Fruit fly (Drosophila melanogaster) whole organism, prepupa: ENCODE data around the gene Rpt6.
A peak's percentile ranks its signal among the peaks of the same experiment; 100 is the strongest.

Source experiments
- CG10631 ChIP-seq: fragments of 200-800 bp; sonication (Bioruptor generic); optimal IDR thresholded peaks from 2 replicates; lab custom pipeline; 2016; ENCODE audit warnings: missing biosample characterization, missing genetic modification characterization
- CG10669 ChIP-seq: fragments of 200-800 bp; sonication (Bioruptor generic); optimal IDR thresholded peaks from 3 replicates; lab custom pipeline; 2018; ENCODE audit warnings: missing biosample characterization, mild to moderate bottlenecking, missing genetic modification characterization, moderate library complexity
- CG11294 ChIP-seq: fragments of 200-800 bp; sonication (Bioruptor generic); IDR thresholded peaks from 2 replicates; pipeline ENCODE4 v1.3.6; 2022; ENCODE audit warnings: missing biosample characterization, missing genetic modification characterization
- CG11902 ChIP-seq: fragments of 200-800 bp; sonication (Bioruptor generic); optimal IDR thresholded peaks from 3 replicates; lab custom pipeline; 2016; ENCODE audit warnings: missing biosample characterization, missing genetic modification characterization
- CG15336 ChIP-seq: fragments of 200-800 bp; sonication (Bioruptor generic); IDR thresholded peaks from 2 replicates; pipeline ENCODE4 v1.3.6; 2022; ENCODE audit warnings: missing biosample characterization, missing genetic modification characterization
- CG16779 ChIP-seq: fragments of 200-800 bp; sonication (Bioruptor generic); optimal IDR thresholded peaks from 3 replicates; lab custom pipeline; 2017; ENCODE audit warnings: missing biosample characterization, mild to moderate bottlenecking, missing genetic modification characterization
- CG31627 ChIP-seq: fragments of 200-800 bp; sonication (Bioruptor generic); optimal IDR thresholded peaks from 3 replicates; lab custom pipeline; 2016; ENCODE audit warnings: missing biosample characterization, missing genetic modification characterization
- CG32006 ChIP-seq: fragments of 200-800 bp; sonication (Bioruptor generic); optimal IDR thresholded peaks from 3 replicates; lab custom pipeline; 2017; ENCODE audit warnings: missing biosample characterization, mild to moderate bottlenecking, missing genetic modification characterization
- CG34406 ChIP-seq: fragments of 200-800 bp; sonication (Bioruptor generic); optimal IDR thresholded peaks from 3 replicates; lab custom pipeline; 2016; ENCODE audit warnings: missing biosample characterization, missing genetic modification characterization
- CG4318 ChIP-seq: fragments of 200-800 bp; sonication (Bioruptor generic); optimal IDR thresholded peaks from 3 replicates; lab custom pipeline; 2017; ENCODE audit warnings: missing biosample characterization, mild to moderate bottlenecking, missing genetic modification characterization
- CG6792 ChIP-seq: fragments of 200-800 bp; sonication (Bioruptor generic); optimal IDR thresholded peaks from 3 replicates; lab custom pipeline; 2016; ENCODE audit warnings: missing biosample characterization, missing genetic modification characterization
- CG6854 ChIP-seq: fragments of 200-800 bp; sonication (Bioruptor generic); optimal IDR thresholded peaks from 2 replicates; lab custom pipeline; 2017; ENCODE audit warnings: missing biosample characterization, mild to moderate bottlenecking, missing genetic modification characterization
- CG7368 ChIP-seq: fragments of 200-800 bp; sonication (Bioruptor generic); optimal IDR thresholded peaks from 3 replicates; lab custom pipeline; 2016; ENCODE audit warnings: missing biosample characterization, missing genetic modification characterization
- CG8319 ChIP-seq: fragments of 200-800 bp; sonication (Bioruptor generic); optimal IDR thresholded peaks from 3 replicates; lab custom pipeline; 2016; ENCODE audit warnings: missing biosample characterization, missing genetic modification characterization
- CG8632 ChIP-seq: fragments of 200-800 bp; sonication (Bioruptor generic); optimal IDR thresholded peaks from 3 replicates; lab custom pipeline; 2016; ENCODE audit warnings: missing biosample characterization, missing genetic modification characterization
- CG9139 ChIP-seq: fragments of 200-800 bp; sonication (Bioruptor generic); optimal IDR thresholded peaks from 3 replicates; lab custom pipeline; 2017; ENCODE audit warnings: missing biosample characterization, mild to moderate bottlenecking, missing genetic modification characterization
- Eip75B ChIP-seq: fragments of 200-800 bp; sonication (Bioruptor generic); optimal IDR thresholded peaks from 3 replicates; lab custom pipeline; 2016; ENCODE audit warnings: missing biosample characterization, missing genetic modification characterization
- Eip93F ChIP-seq: fragments of 200-800 bp; sonication (Bioruptor generic); optimal IDR thresholded peaks from 2 replicates; lab custom pipeline; 2016; ENCODE audit warnings: missing biosample characterization, mild to moderate bottlenecking, missing genetic modification characterization
- Ets21C ChIP-seq: fragments of 200-800 bp; sonication (Bioruptor generic); optimal IDR thresholded peaks from 3 replicates; lab custom pipeline; 2016; ENCODE audit warnings: missing biosample characterization, missing genetic modification characterization
- Ets96B ChIP-seq: fragments of 200-800 bp; optimal IDR thresholded peaks from 2 replicates; lab custom pipeline; 2019; ENCODE audit warnings: missing biosample characterization, mild to moderate bottlenecking, missing genetic modification characterization, moderate library complexity
- Hr38 ChIP-seq: sonication (Bioruptor generic); optimal IDR thresholded peaks from 2 replicates; lab custom pipeline; 2016; ENCODE audit warnings: missing biosample characterization, missing genetic modification characterization
- Hr39 ChIP-seq: fragments of 200-800 bp; sonication (Bioruptor generic); optimal IDR thresholded peaks from 2 replicates; lab custom pipeline; 2016; ENCODE audit warnings: missing biosample characterization, missing genetic modification characterization
- OdsH ChIP-seq: fragments of 200-800 bp; sonication (Bioruptor generic); optimal IDR thresholded peaks from 3 replicates; lab custom pipeline; 2016; ENCODE audit warnings: missing biosample characterization, missing genetic modification characterization
- Sox14 ChIP-seq: fragments of 200-800 bp; sonication (Bioruptor generic); optimal IDR thresholded peaks from 3 replicates; lab custom pipeline; 2016; ENCODE audit warnings: missing biosample characterization, missing genetic modification characterization
- achi ChIP-seq: fragments of 200-800 bp; sonication (Bioruptor generic); optimal IDR thresholded peaks from 3 replicates; lab custom pipeline; 2016; ENCODE audit warnings: missing biosample characterization, missing genetic modification characterization
- acj6 ChIP-seq: fragments of 200-800 bp; sonication (Bioruptor generic); optimal IDR thresholded peaks from 3 replicates; lab custom pipeline; 2016; ENCODE audit warnings: missing biosample characterization, missing genetic modification characterization
- cyc ChIP-seq: fragments of 200-800 bp; sonication (Bioruptor generic); optimal IDR thresholded peaks from 3 replicates; lab custom pipeline; 2016; ENCODE audit warnings: missing biosample characterization, missing genetic modification characterization
- dsx ChIP-seq: fragments of 200-800 bp; optimal IDR thresholded peaks from 3 replicates; lab custom pipeline; 2019; ENCODE audit warnings: missing biosample characterization, mild to moderate bottlenecking, missing genetic modification characterization, moderate library complexity; ENCODE audit not compliant: poor library complexity, severe bottlenecking
- fd59A ChIP-seq: fragments of 200-800 bp; sonication (Bioruptor generic); optimal IDR thresholded peaks from 2 replicates; lab custom pipeline; 2017; ENCODE audit warnings: missing biosample characterization, mild to moderate bottlenecking, missing genetic modification characterization, missing genetic modification reagents
- fkh ChIP-seq: fragments of 200-800 bp; sonication (Bioruptor generic); optimal IDR thresholded peaks from 3 replicates; lab custom pipeline; 2017; ENCODE audit warnings: missing biosample characterization, mild to moderate bottlenecking, missing genetic modification characterization, moderate library complexity
- net ChIP-seq: fragments of 200-800 bp; sonication (Bioruptor generic); optimal IDR thresholded peaks from 3 replicates; lab custom pipeline; 2016; ENCODE audit warnings: missing biosample characterization, missing genetic modification characterization
- salr ChIP-seq, 2 experiments: fragments of 200-800 bp; sonication (Bioruptor generic); optimal IDR thresholded peaks; 3 replicates each; lab custom pipeline; 2016 to 2018; ENCODE audit warnings: missing biosample characterization in 2 of 2, missing genetic modification characterization in 2 of 2, mild to moderate bottlenecking in 1 of 2
- spab ChIP-seq: fragments of 200-800 bp; sonication (Bioruptor generic); optimal IDR thresholded peaks from 2 replicates; lab custom pipeline; 2017; ENCODE audit warnings: missing biosample characterization, mild to moderate bottlenecking, missing genetic modification characterization, missing genetic modification reagents
- svp ChIP-seq: fragments of 200-800 bp; sonication (Bioruptor generic); peaks from one replicate; lab custom pipeline; 2016; ENCODE audit warnings: missing biosample characterization, missing genetic modification characterization
- topi ChIP-seq: fragments of 200-800 bp; sonication (Bioruptor generic); optimal IDR thresholded peaks from 3 replicates; lab custom pipeline; 2016; ENCODE audit warnings: missing biosample characterization, missing genetic modification characterization
- vri ChIP-seq: fragments of 200-800 bp; sonication (Bioruptor generic); optimal IDR thresholded peaks from 3 replicates; lab custom pipeline; 2016; ENCODE audit warnings: missing biosample characterization, mild to moderate bottlenecking, missing genetic modification characterization

Rpt6 gene

DNA sequence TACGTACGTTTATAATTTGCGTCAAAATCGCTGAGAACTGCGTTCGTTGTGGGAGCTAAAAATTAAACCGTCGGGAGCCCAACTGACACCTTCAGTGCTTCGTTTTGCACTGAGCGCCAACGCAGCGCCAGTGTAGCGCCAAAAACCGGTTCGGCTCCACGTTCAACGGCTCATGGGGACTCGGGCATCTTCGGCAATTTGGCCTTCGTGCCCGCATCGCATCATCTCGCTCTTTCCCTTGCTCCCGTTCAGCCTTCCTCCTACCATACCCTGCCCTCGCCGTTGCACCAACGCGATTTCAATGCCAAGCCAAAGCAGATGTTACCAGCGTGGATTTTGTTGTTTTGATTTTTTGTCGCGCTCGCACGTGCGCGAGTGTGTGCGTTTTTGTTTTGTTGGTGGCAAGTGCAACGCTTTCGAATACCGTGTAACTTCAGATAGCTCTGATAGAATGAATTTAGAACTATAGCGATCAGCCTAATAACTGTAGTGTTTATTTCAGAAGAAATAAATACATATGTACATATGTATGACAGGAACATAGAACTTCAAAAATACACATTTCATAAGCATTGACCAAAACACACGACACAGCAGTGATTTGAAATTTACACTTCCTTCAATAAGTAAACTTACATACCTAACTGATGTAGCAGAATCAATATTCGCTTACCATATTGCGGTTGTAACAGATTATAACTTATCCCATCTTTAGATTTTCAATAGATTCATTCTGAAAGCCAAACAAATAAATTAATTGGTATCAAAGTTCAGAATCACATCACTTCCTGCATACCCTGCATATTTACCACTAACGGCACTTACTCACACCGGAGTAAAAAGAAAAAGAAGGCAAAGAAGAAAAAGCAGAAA, 34.6 kb upstream of the Rpt6 start, which contains the start of gene Mnr (continued):
- TF ChIP-seq CG32006 (peak; percentile 71), fd59A (GFP tag; lab: Kevin White, UChicago) (peak; percentile 12), Hr38 (GFP tag; lab: Kevin White, UChicago) (no peak), dsx (GFP tag; lab: Kevin White, UChicago) (peak; percentile 29), CG7368 (GFP tag; lab: Kevin White, UChicago) (no peak), Sox14 (GFP tag; lab: Kevin White, UChicago) (peak; percentile 2), CG4318 (GFP tag; lab: Kevin White, UChicago) (peak; percentile 30), CG6792 (GFP tag; lab: Kevin White, UChicago) (no peak), CG11902 (GFP tag; lab: Kevin White, UChicago) (peak; percentile 16), Ets21C (GFP tag; lab: Kevin White, UChicago) (peak; percentile 51), CG6854 (no peak), OdsH (GFP tag; lab: Kevin White, UChicago) (peak; percentile 43), cyc (GFP tag; lab: Kevin White, UChicago) (peak; percentile 37), salr (GFP tag; optimal IDR thresholded peaks at IDR 0.05; lab: Kevin White, UChicago) (peak in 1 of 2 experiments; percentile 58), Hr39 (peak; percentile 58), net (GFP tag; lab: Kevin White, UChicago) (peak; percentile 81), fkh (GFP tag; lab: Kevin White, UChicago) (peak; percentile 27), svp (GFP tag; lab: Kevin White, UChicago) (peak; percentile 84), CG8319 (GFP tag; lab: Kevin White, UChicago) (no peak), acj6 (GFP tag; lab: Kevin White, UChicago) (peak; percentile 21), Eip93F (GFP tag; lab: Kevin White, UChicago) (no peak), CG34406 (GFP tag; lab: Kevin White, UChicago) (peak; percentile 47), vri (GFP tag; lab: Kevin White, UChicago) (peak; percentile 56), CG31627 (peak; percentile 46), Ets96B (tag; lab: Kevin White, UChicago) (no peak), achi (GFP tag; lab: Kevin White, UChicago) (peak; percentile 18), spab (GFP tag; lab: Kevin White, UChicago) (no peak), CG16779 (tag; lab: Kevin White, UChicago) (no peak), CG8632 (GFP tag; lab: Kevin White, UChicago) (no peak), topi (GFP tag; lab: Kevin White, UChicago) (peak; percentile 54), CG11294 (GFP tag; lab: Robert Waterston, UW) (no peak), CG9139 (GFP tag; lab: Kevin White, UChicago) (no peak), CG10669 (peak; percentile 16)

- TF ChIP-seq CG4318 (GFP tag; lab: Kevin White, UChicago) (no peak), Hr39 (no peak), CG10631 (no peak), CG16779 (tag; lab: Kevin White, UChicago) (no peak), cyc (GFP tag; lab: Kevin White, UChicago) (no peak), CG31627 (no peak)
Measured at dm6 chrX:21282035-21282434, 33.8 kb upstream of the Rpt6 start.

DNA sequence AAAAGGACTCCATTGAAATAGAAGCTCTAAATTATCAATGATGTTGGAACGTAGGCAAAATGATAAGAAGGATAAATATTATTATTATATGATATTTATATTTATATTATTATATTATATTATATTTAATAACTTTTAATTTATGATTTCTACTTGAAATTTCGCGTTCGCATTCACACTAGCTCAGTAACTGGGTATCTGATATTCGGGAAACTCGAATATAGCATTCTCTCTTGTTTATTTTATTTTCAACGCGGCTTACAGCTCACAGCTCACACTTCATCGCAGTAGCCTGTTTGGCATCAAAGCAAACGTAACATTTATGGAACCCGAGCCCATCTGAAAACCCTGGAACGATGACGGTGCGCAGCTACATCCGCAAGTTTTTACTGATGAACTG, 30.9 kb upstream of the Rpt6 start, which contains the start of gene CG1494:
Gene CG1494, plus strand, starts transcription at position 301 of the 400 bp plus-strand sequence.
- TF ChIP-seq salr (GFP tag; optimal IDR thresholded peaks at IDR 0.05; lab: Kevin White, UChicago) (no peak), Eip75B (GFP tag; lab: Kevin White, UChicago) (no peak), CG15336 (GFP tag; lab: Robert Waterston, UW) (no peak), net (GFP tag; lab: Kevin White, UChicago) (no peak), Ets96B (tag; lab: Kevin White, UChicago) (no peak)
